Fruit fly (Drosophila melanogaster) whole organism, embryonic: ENCODE measurements around the gene CG34117.

Experiments used
- Aef1 ChIP-seq: fragments of 200-800 bp; sonication (Bioruptor generic); IDR thresholded peaks from 3 replicates; pipeline ENCODE4 v1.3.6; 2022; ENCODE audit warnings: missing biosample characterization, missing genetic modification characterization
- Antp ChIP-seq: fragments of 200-800 bp; sonication (Bioruptor generic); optimal IDR thresholded peaks from 3 replicates; lab custom pipeline; 2016; ENCODE audit warnings: missing biosample characterization, missing genetic modification characterization
- Asciz ChIP-seq: fragments of 200-800 bp; sonication (Bioruptor generic); optimal IDR thresholded peaks from 2 replicates; lab custom pipeline; 2017; ENCODE audit warnings: missing biosample characterization, mild to moderate bottlenecking, missing genetic modification characterization, missing genetic modification reagents
- Bteb2 ChIP-seq: fragments of 200-800 bp; sonication (Bioruptor generic); optimal IDR thresholded peaks from 2 replicates; lab custom pipeline; 2016; ENCODE audit warnings: missing biosample characterization, missing genetic modification characterization
- CG10431 ChIP-seq: fragments of 200-800 bp; sonication (Bioruptor generic); optimal IDR thresholded peaks from 3 replicates; lab custom pipeline; 2018; ENCODE audit warnings: missing biosample characterization, mild to moderate bottlenecking, missing genetic modification characterization
- CG10959 ChIP-seq: fragments of 200-800 bp; sonication (Bioruptor generic); IDR thresholded peaks from 2 replicates; pipeline ENCODE4 v1.3.6; 2022; ENCODE audit warnings: missing biosample characterization, missing genetic modification characterization
- CG11093 ChIP-seq: fragments of 200-800 bp; sonication (Bioruptor generic); IDR thresholded peaks from 3 replicates; pipeline ENCODE4 v1.3.6; 2022; ENCODE audit warnings: missing biosample characterization, missing genetic modification characterization
- CG12219 ChIP-seq: fragments of 200-800 bp; sonication (Bioruptor generic); optimal IDR thresholded peaks from 3 replicates; lab custom pipeline; 2018; ENCODE audit warnings: missing biosample characterization, mild to moderate bottlenecking, missing genetic modification characterization
- CG12236 ChIP-seq: fragments of 200-800 bp; sonication (Bioruptor generic); optimal IDR thresholded peaks from 2 replicates; lab custom pipeline; 2016; ENCODE audit warnings: missing biosample characterization, missing genetic modification characterization
- CG12299 ChIP-seq: fragments of 200-800 bp; sonication (Bioruptor generic); optimal IDR thresholded peaks from 2 replicates; lab custom pipeline; 2018; ENCODE audit warnings: missing biosample characterization, mild to moderate bottlenecking, missing genetic modification characterization
- CG13123 ChIP-seq: fragments of 200-800 bp; sonication (Bioruptor generic); optimal IDR thresholded peaks from 2 replicates; lab custom pipeline; 2016; ENCODE audit warnings: missing biosample characterization, missing genetic modification characterization
- CG14667 ChIP-seq: fragments of 200-800 bp; sonication (Bioruptor generic); IDR thresholded peaks from 2 replicates; pipeline ENCODE4 v1.3.6; 2022; ENCODE audit warnings: missing biosample characterization, missing genetic modification characterization
- CG14710 ChIP-seq: fragments of 200-800 bp; sonication (Bioruptor generic); optimal IDR thresholded peaks from 3 replicates; lab custom pipeline; 2019; ENCODE audit warnings: missing biosample characterization, mild to moderate bottlenecking, missing genetic modification characterization, moderate library complexity
- CG17612 ChIP-seq: fragments of 200-800 bp; sonication (Bioruptor generic); IDR thresholded peaks from 2 replicates; pipeline ENCODE4 v1.3.6; 2022; ENCODE audit warnings: missing biosample characterization, missing genetic modification characterization
- CG2875 ChIP-seq: fragments of 200-800 bp; sonication (Bioruptor generic); optimal IDR thresholded peaks from 2 replicates; lab custom pipeline; 2017; ENCODE audit warnings: missing biosample characterization, mild to moderate bottlenecking, missing genetic modification characterization, missing genetic modification reagents
- CG31365 ChIP-seq: fragments of 200-800 bp; sonication (Bioruptor generic); optimal IDR thresholded peaks from 2 replicates; lab custom pipeline; 2018; ENCODE audit warnings: missing biosample characterization, mild to moderate bottlenecking, missing genetic modification characterization
- CG5180 ChIP-seq: fragments of 200-800 bp; sonication (Bioruptor generic); optimal IDR thresholded peaks from 3 replicates; lab custom pipeline; 2017; ENCODE audit warnings: missing biosample characterization, missing genetic modification characterization, mild to moderate bottlenecking, moderate library complexity, missing genetic modification reagents
- CG7372 ChIP-seq: fragments of 200-800 bp; sonication (Bioruptor generic); IDR thresholded peaks from 2 replicates; pipeline ENCODE4 v1.3.6; 2022; ENCODE audit warnings: missing biosample characterization, missing genetic modification characterization
- CG7928 ChIP-seq: fragments of 200-800 bp; sonication (Bioruptor generic); optimal IDR thresholded peaks from 2 replicates; lab custom pipeline; 2017; ENCODE audit warnings: missing biosample characterization, mild to moderate bottlenecking, missing genetic modification characterization
- CG8478 ChIP-seq: fragments of >200 bp; optimal IDR thresholded peaks from 2 replicates; lab custom pipeline; 2018
- CG8944 ChIP-seq: fragments of 200-800 bp; sonication (Bioruptor generic); optimal IDR thresholded peaks from 3 replicates; lab custom pipeline; 2016; ENCODE audit warnings: missing biosample characterization, missing genetic modification characterization
- CkIIα-i1 ChIP-seq: fragments of 200-800 bp; sonication (Bioruptor generic); IDR thresholded peaks from 2 replicates; pipeline ENCODE4 v1.3.6; 2022; ENCODE audit warnings: missing biosample characterization, missing genetic modification characterization
- Dip3 ChIP-seq: fragments of 200-800 bp; sonication (Bioruptor generic); optimal IDR thresholded peaks from 3 replicates; lab custom pipeline; 2016; ENCODE audit warnings: missing biosample characterization, missing genetic modification characterization
- Hand ChIP-seq: fragments of 200-800 bp; sonication (Bioruptor generic); optimal IDR thresholded peaks from 2 replicates; lab custom pipeline; 2017; ENCODE audit warnings: mild to moderate bottlenecking, missing biosample characterization, missing genetic modification reagents, missing genetic modification characterization
- Hr51 ChIP-seq, 2 experiments: fragments of 200-800 bp; sonication (Bioruptor generic); optimal IDR thresholded peaks; 2 replicates in 1 of 2; 3 replicates in 1 of 2; lab custom pipeline; 2016 to 2018; ENCODE audit warnings: missing biosample characterization in 2 of 2, missing genetic modification characterization in 2 of 2, mild to moderate bottlenecking in 1 of 2, moderate library complexity in 1 of 2
- Mad ChIP-seq: fragments of 200-800 bp; sonication (Bioruptor generic); optimal IDR thresholded peaks from 2 replicates; lab custom pipeline; 2016; ENCODE audit warnings: missing biosample characterization, missing genetic modification characterization
- Optix ChIP-seq: fragments of 200-800 bp; sonication (Bioruptor generic); IDR thresholded peaks from 3 replicates; pipeline ENCODE4 v1.3.6; 2022; ENCODE audit warnings: missing biosample characterization, missing genetic modification characterization
- PHDP ChIP-seq: fragments of 200-800 bp; sonication (Bioruptor generic); optimal IDR thresholded peaks from 3 replicates; lab custom pipeline; 2018; ENCODE audit warnings: missing biosample characterization, mild to moderate bottlenecking, missing genetic modification characterization, moderate library complexity
- Rx ChIP-seq: fragments of 200-800 bp; sonication (Bioruptor generic); IDR thresholded peaks from 2 replicates; pipeline ENCODE4 v1.3.6; 2022; ENCODE audit warnings: missing biosample characterization, missing genetic modification characterization
- Taf1 ChIP-seq: fragments of 200-800 bp; sonication (Bioruptor generic); IDR thresholded peaks from 2 replicates; pipeline ENCODE4 v1.3.6; 2022; ENCODE audit warnings: missing biosample characterization, missing genetic modification characterization
- Trl ChIP-seq, 3 experiments: fragments of >200 bp in 2 of 3; fragments of 200-800 bp in 1 of 3; sonication (Bioruptor generic) in 1 of 3; optimal IDR thresholded peaks; 2 replicates in 1 of 3; 3 replicates in 2 of 3; lab custom pipeline; 2016 to 2017; ENCODE audit warnings: missing biosample characterization in 1 of 3, missing genetic modification characterization in 1 of 3
- bbx ChIP-seq: fragments of 200-800 bp; sonication (Bioruptor generic); IDR thresholded peaks from 2 replicates; pipeline ENCODE4 v1.3.6; 2022; ENCODE audit warnings: missing biosample characterization, missing genetic modification characterization; ENCODE audit not compliant: partially characterized antibody
- chm ChIP-seq: fragments of 200-800 bp; sonication (Bioruptor generic); IDR thresholded peaks from 2 replicates; pipeline ENCODE4 v1.3.6; 2022; ENCODE audit warnings: missing biosample characterization, missing genetic modification characterization
- dan ChIP-seq: fragments of 200-800 bp; sonication (Bioruptor generic); IDR thresholded peaks from 2 replicates; pipeline ENCODE4 v1.3.6; 2022; ENCODE audit warnings: missing biosample characterization, missing genetic modification characterization
- fd3F ChIP-seq: fragments of 200-800 bp; sonication (Bioruptor generic); optimal IDR thresholded peaks from 2 replicates; lab custom pipeline; 2018; ENCODE audit warnings: missing biosample characterization, mild to moderate bottlenecking, missing genetic modification characterization, moderate library complexity
- gsb-n ChIP-seq: fragments of 200-800 bp; sonication (Bioruptor generic); optimal IDR thresholded peaks from 3 replicates; lab custom pipeline; 2018; ENCODE audit warnings: missing biosample characterization, mild to moderate bottlenecking, missing genetic modification characterization
- gt ChIP-seq: fragments of 200-800 bp; sonication (Bioruptor generic); IDR thresholded peaks from 2 replicates; pipeline ENCODE4 v1.3.6; 2022; ENCODE audit warnings: missing biosample characterization, missing genetic modification characterization
- hkb ChIP-seq, 2 experiments: fragments of 200-800 bp in 1 of 2; fragments of >200 bp in 1 of 2; sonication (Bioruptor generic) in 1 of 2; IDR thresholded peaks in 1 of 2; optimal IDR thresholded peaks in 1 of 2; 2 replicates each; pipeline versions ENCODE4 v1.3.6 to Lab custom; 2017 to 2022; ENCODE audit warnings: missing biosample characterization in 1 of 2, missing genetic modification characterization in 1 of 2
- jigr1 ChIP-seq: fragments of 200-800 bp; sonication (Bioruptor generic); IDR thresholded peaks from 3 replicates; pipeline ENCODE4 v1.3.6; 2022; ENCODE audit warnings: missing biosample characterization, missing genetic modification characterization
- jumu ChIP-seq: fragments of 200-800 bp; sonication (Bioruptor generic); optimal IDR thresholded peaks from 3 replicates; lab custom pipeline; 2016; ENCODE audit warnings: missing biosample characterization, missing genetic modification characterization
- mam ChIP-seq: fragments of 200-800 bp; sonication (Bioruptor generic); optimal IDR thresholded peaks from 3 replicates; lab custom pipeline; 2016; ENCODE audit warnings: missing biosample characterization, missing genetic modification characterization
- p53 ChIP-seq: fragments of 200-800 bp; sonication (Bioruptor generic); optimal IDR thresholded peaks from 2 replicates; lab custom pipeline; 2016; ENCODE audit warnings: missing biosample characterization, missing genetic modification characterization
- pb ChIP-seq: fragments of 200-800 bp; sonication (Bioruptor generic); optimal IDR thresholded peaks from 3 replicates; lab custom pipeline; 2016; ENCODE audit warnings: missing biosample characterization, missing genetic modification characterization
- slou ChIP-seq: fragments of 200-800 bp; sonication (Bioruptor generic); optimal IDR thresholded peaks from 3 replicates; lab custom pipeline; 2016; ENCODE audit warnings: missing biosample characterization, missing genetic modification characterization
- so ChIP-seq: fragments of 200-800 bp; sonication (Bioruptor generic); IDR thresholded peaks from 3 replicates; pipeline ENCODE4 v1.3.6; 2022; ENCODE audit warnings: missing biosample characterization, missing genetic modification characterization
- sob ChIP-seq: fragments of 200-800 bp; sonication (Bioruptor generic); IDR thresholded peaks from 2 replicates; pipeline ENCODE4 v1.3.6; 2022; ENCODE audit warnings: missing biosample characterization, missing genetic modification characterization
- sug ChIP-seq: fragments of 200-800 bp; optimal IDR thresholded peaks from 2 replicates; lab custom pipeline; 2019; ENCODE audit warnings: missing biosample characterization, mild to moderate bottlenecking, missing genetic modification characterization, moderate library complexity
- tna ChIP-seq: fragments of 200-800 bp; sonication (Bioruptor generic); IDR thresholded peaks from 2 replicates; pipeline ENCODE4 v1.3.6; 2022; ENCODE audit warnings: missing biosample characterization, missing genetic modification characterization; ENCODE audit not compliant: partially characterized antibody
- tx ChIP-seq: fragments of 200-800 bp; sonication (Bioruptor generic); optimal IDR thresholded peaks from 2 replicates; lab custom pipeline; 2016; ENCODE audit warnings: missing biosample characterization, missing genetic modification characterization
- usp ChIP-seq: fragments of >200 bp; optimal IDR thresholded peaks from 2 replicates; lab custom pipeline; 2017; ENCODE audit warnings: missing biosample characterization, missing genetic modification characterization

Gene CG34117

dm6 chr3R:9417577-9418334 is 17.9 kb upstream of the CG34117 start, which contains the start of gene ps (continued):
- no peak for TF ChIP-seq bbx (GFP tag; lab: Robert Waterston, UW)
- no peak for TF ChIP-seq jigr1 (GFP tag; lab: Robert Waterston, UW)
- TF ChIP-seq Rx (GFP tag; lab: Robert Waterston, UW) = no peak
- TF ChIP-seq Aef1 (GFP tag; lab: Robert Waterston, UW) = no peak
- no peak for TF ChIP-seq CG14710
- TF ChIP-seq Antp (GFP tag; lab: Kevin White, UChicago) = no peak
- TF ChIP-seq sob (GFP tag; lab: Robert Waterston, UW) = no peak
- no peak for TF ChIP-seq PHDP (tag; lab: Kevin White, UChicago)
- no peak for TF ChIP-seq gsb-n (tag; lab: Kevin White, UChicago)
- TF ChIP-seq hkb (optimal IDR thresholded peaks at IDR 0.05; lab: Kevin White, UChicago) = no peak
- TF ChIP-seq hkb (GFP tag; IDR thresholded peaks at IDR 0.05; lab: Robert Waterston, UW) = no peak
- TF ChIP-seq Dip3 (GFP tag; lab: Kevin White, UChicago) = no peak
- no peak for TF ChIP-seq jumu
- no peak for TF ChIP-seq mam
- no peak for TF ChIP-seq CG12236 (GFP tag; lab: Kevin White, UChicago)
- TF ChIP-seq CG10959 (GFP tag; lab: Robert Waterston, UW) = no peak
- TF ChIP-seq gt (GFP tag; lab: Robert Waterston, UW) = no peak
- no peak for TF ChIP-seq CG8478
- TF ChIP-seq Hand (GFP tag; lab: Kevin White, UChicago) = peak; percentile 31
- peak; percentile 91 to 97 for TF ChIP-seq Trl (optimal IDR thresholded peaks at IDR 0.05; lab: Kevin White, UChicago)
- peak; percentile 61 for TF ChIP-seq Trl (GFP tag; optimal IDR thresholded peaks at IDR 0.05; lab: Kevin White, UChicago)
- no peak for TF ChIP-seq CG10431 (GFP tag; lab: Kevin White, UChicago)
- no peak for TF ChIP-seq CkIIα-i1 (GFP tag; lab: Robert Waterston, UW)
- no peak for TF ChIP-seq Taf1 (GFP tag; lab: Robert Waterston, UW)
- no peak for TF ChIP-seq CG13123
- no peak for TF ChIP-seq pb (GFP tag; lab: Kevin White, UChicago)
- no peak for TF ChIP-seq tx (GFP tag; lab: Kevin White, UChicago)
- TF ChIP-seq CG14667 = no peak
- no peak for TF ChIP-seq CG11093 (GFP tag; lab: Robert Waterston, UW)
- TF ChIP-seq Mad (GFP tag; lab: Kevin White, UChicago) = no peak
- no peak for TF ChIP-seq slou (GFP tag; lab: Kevin White, UChicago)
- TF ChIP-seq CG12219 (GFP tag; lab: Kevin White, UChicago) = no peak
- no peak for TF ChIP-seq CG31365 (tag; lab: Kevin White, UChicago)
- no peak for TF ChIP-seq CG5180 (GFP tag; lab: Kevin White, UChicago)
- TF ChIP-seq dan (GFP tag; lab: Robert Waterston, UW) = no peak
- no peak for TF ChIP-seq tna
- TF ChIP-seq CG17612 (GFP tag; lab: Robert Waterston, UW) = no peak
- no peak for TF ChIP-seq p53
- TF ChIP-seq fd3F (GFP tag; lab: Kevin White, UChicago) = no peak
- no peak for TF ChIP-seq CG8944
- TF ChIP-seq Asciz (GFP tag; lab: Kevin White, UChicago) = peak; percentile 3
- TF ChIP-seq usp (GFP tag; lab: Kevin White, UChicago) = no peak
- no peak for TF ChIP-seq CG2875
- no peak for TF ChIP-seq so (GFP tag; lab: Robert Waterston, UW)
- TF ChIP-seq Bteb2 (GFP tag; lab: Kevin White, UChicago) = no peak
- no peak for TF ChIP-seq chm (GFP tag; lab: Robert Waterston, UW)
- TF ChIP-seq CG12299 (tag; lab: Kevin White, UChicago) = no peak
- peak in 1 of 2 experiments; percentile 0 for TF ChIP-seq Hr51 (GFP tag; optimal IDR thresholded peaks at IDR 0.05; lab: Kevin White, UChicago)
- no peak for TF ChIP-seq CG7372
- TF ChIP-seq sug (tag; lab: Kevin White, UChicago) = peak; percentile 51
- TF ChIP-seq CG7928 (GFP tag; lab: Kevin White, UChicago) = no peak
- no peak for TF ChIP-seq Optix (GFP tag; lab: Robert Waterston, UW)
